Fruit fly (Drosophila melanogaster) whole organism, adult: Measurements from ENCODE around the gene CG31365.

ENCODE experiments used
- CG11617 ChIP-seq: fragments of 200-800 bp; sonication (Bioruptor generic); optimal IDR thresholded peaks from 2 replicates; lab custom pipeline; 2017; ENCODE audit warnings: mild to moderate bottlenecking, missing biosample characterization, missing genetic modification reagents, missing genetic modification characterization
- CG14711 ChIP-seq: fragments of 200-800 bp; sonication (Bioruptor generic); optimal IDR thresholded peaks from 2 replicates; lab custom pipeline; 2018; ENCODE audit warnings: missing biosample characterization, mild to moderate bottlenecking, missing genetic modification characterization, moderate library complexity
- CG1620 ChIP-seq: fragments of 200-800 bp; sonication (Bioruptor generic); optimal IDR thresholded peaks from 2 replicates; lab custom pipeline; 2016; ENCODE audit warnings: missing biosample characterization, missing genetic modification characterization
- CG7101 ChIP-seq: fragments of 200-800 bp; sonication (Bioruptor generic); optimal IDR thresholded peaks from 2 replicates; lab custom pipeline; 2018; ENCODE audit warnings: missing biosample characterization, mild to moderate bottlenecking, missing genetic modification characterization, moderate library complexity
- Clk ChIP-seq: fragments of 200-800 bp; sonication (Bioruptor generic); optimal IDR thresholded peaks from 2 replicates; lab custom pipeline; 2017; ENCODE audit warnings: missing biosample characterization, missing genetic modification characterization
- Hr96 ChIP-seq: fragments of 200-800 bp; sonication (Bioruptor generic); optimal IDR thresholded peaks from 2 replicates; lab custom pipeline; 2016; ENCODE audit warnings: missing biosample characterization, missing genetic modification characterization
- Mnt ChIP-seq: fragments of 200-800 bp; sonication (Bioruptor generic); optimal IDR thresholded peaks from 2 replicates; lab custom pipeline; 2016; ENCODE audit warnings: missing biosample characterization, mild to moderate bottlenecking, missing genetic modification characterization
- cic ChIP-seq: fragments of 200-800 bp; sonication (Bioruptor generic); optimal IDR thresholded peaks from 2 replicates; lab custom pipeline; 2017; ENCODE audit warnings: missing biosample characterization, mild to moderate bottlenecking, missing genetic modification characterization, moderate library complexity
- cnc ChIP-seq, 2 experiments: fragments of >200 bp; optimal IDR thresholded peaks; 2 replicates each; lab custom pipeline; 2017
- kay ChIP-seq: fragments of 200-800 bp; sonication (Bioruptor generic); peaks from one replicate; lab custom pipeline; 2016; ENCODE audit warnings: missing biosample characterization, missing genetic modification characterization, borderline replicate concordance
- pad ChIP-seq: fragments of 200-800 bp; sonication (Bioruptor generic); optimal IDR thresholded peaks from 3 replicates; lab custom pipeline; 2017; ENCODE audit warnings: missing biosample characterization, missing genetic modification characterization, mild to moderate bottlenecking, moderate library complexity, missing genetic modification reagents
- tj ChIP-seq: fragments of 200-800 bp; sonication (Bioruptor generic); optimal IDR thresholded peaks from 3 replicates; lab custom pipeline; 2017; ENCODE audit warnings: missing biosample characterization, mild to moderate bottlenecking, missing genetic modification characterization, moderate library complexity
- toe ChIP-seq: fragments of 200-800 bp; sonication (Bioruptor generic); optimal IDR thresholded peaks from 2 replicates; lab custom pipeline; 2016; ENCODE audit warnings: missing biosample characterization, missing genetic modification characterization

dm6 chr3R:23081265-23081664 lies 45.0 kb downstream of the CG31365 start:
- TF ChIP-seq CG1620 (GFP tag; lab: Kevin White, UChicago) (no peak), CG11617 (GFP tag; lab: Kevin White, UChicago) (no peak), Hr96 (no peak), Clk (GFP tag; lab: Kevin White, UChicago) (no peak), tj (GFP tag; lab: Kevin White, UChicago) (no peak), toe (no peak), kay (GFP tag; lab: Kevin White, UChicago) (no peak), CG7101 (tag; lab: Kevin White, UChicago) (no peak), Mnt (GFP tag; lab: Kevin White, UChicago) (no peak), pad (GFP tag; lab: Kevin White, UChicago) (no peak), cnc (optimal IDR thresholded peaks at IDR 0.05; lab: Kevin White, UChicago) (no peak), cic (GFP tag; lab: Kevin White, UChicago) (no peak), CG14711 (tag; lab: Kevin White, UChicago) (no peak)
